Worm (Caenorhabditis elegans) whole organism, late embryonic: ENCODE measurements around the gene fbxa-79.

Experiments used
- T23F11.4 ChIP-seq: fragments of 200-800 bp; sonication (Bioruptor generic); optimal IDR thresholded peaks from 2 replicates; lab custom pipeline; 2018; ENCODE audit warnings: mild to moderate bottlenecking, missing genetic modification characterization, missing compliant biosample characterization
- ceh-45 ChIP-seq: fragments of 200-800 bp; sonication (Bioruptor generic); IDR thresholded peaks from 2 replicates; pipeline ENCODE4 v1.3.6; 2022; ENCODE audit warnings: missing genetic modification reagents, missing genetic modification characterization, missing compliant biosample characterization
- ceh-48 ChIP-seq: sonication (generic microtip); optimal IDR thresholded peaks from 2 replicates; lab custom pipeline; 2016; ENCODE audit warnings: missing genetic modification characterization, inconsistent platforms, missing compliant biosample characterization
- ceh-9 ChIP-seq: sonication (generic microtip); optimal IDR thresholded peaks from 2 replicates; lab custom pipeline; 2016; ENCODE audit warnings: mild to moderate bottlenecking, missing genetic modification characterization, inconsistent platforms, missing compliant biosample characterization
- che-1 ChIP-seq: sonication (generic microtip); optimal IDR thresholded peaks from 2 replicates; lab custom pipeline; 2016; ENCODE audit warnings: mild to moderate bottlenecking, missing genetic modification characterization, missing compliant biosample characterization
- dve-1 ChIP-seq: sonication (generic microtip); optimal IDR thresholded peaks from 2 replicates; lab custom pipeline; 2017; ENCODE audit warnings: antibody characterized with exemption, mild to moderate bottlenecking, missing genetic modification characterization, missing compliant biosample characterization
- elt-4 ChIP-seq: sonication (generic microtip); optimal IDR thresholded peaks from 2 replicates; lab custom pipeline; 2016; ENCODE audit warnings: missing genetic modification characterization, missing compliant biosample characterization
- fkh-6 ChIP-seq: sonication (generic microtip); optimal IDR thresholded peaks from 2 replicates; lab custom pipeline; 2016; ENCODE audit warnings: missing genetic modification characterization, missing compliant biosample characterization
- hlh-30 ChIP-seq: sonication (generic microtip); optimal IDR thresholded peaks from 2 replicates; lab custom pipeline; 2017; ENCODE audit warnings: antibody characterized with exemption, missing genetic modification characterization, missing compliant biosample characterization; ENCODE audit not compliant: insufficient read depth
- lim-6 ChIP-seq: sonication (generic microtip); optimal IDR thresholded peaks from 2 replicates; lab custom pipeline; 2016; ENCODE audit warnings: missing genetic modification characterization, missing compliant biosample characterization
- madf-2 ChIP-seq: sonication (generic microtip); optimal IDR thresholded peaks from 2 replicates; lab custom pipeline; 2017; ENCODE audit warnings: missing genetic modification characterization, missing compliant biosample characterization
- mec-3 ChIP-seq: sonication (generic microtip); optimal IDR thresholded peaks from 2 replicates; lab custom pipeline; 2016; ENCODE audit warnings: borderline replicate concordance, missing genetic modification characterization, missing compliant biosample characterization
- nhr-11 ChIP-seq: fragments of 150-350 bp; optimal IDR thresholded peaks from 2 replicates; lab custom pipeline; 2014; ENCODE audit warnings: missing biosample characterization, missing genetic modification characterization
- nhr-232 ChIP-seq: sonication (generic microtip); optimal IDR thresholded peaks from 2 replicates; lab custom pipeline; 2016; ENCODE audit warnings: missing genetic modification characterization, missing compliant biosample characterization
- odd-2 ChIP-seq: sonication (generic microtip); optimal IDR thresholded peaks from 2 replicates; lab custom pipeline; 2017; ENCODE audit warnings: antibody characterized with exemption, mild to moderate bottlenecking, missing genetic modification characterization, missing compliant biosample characterization
- pag-3 ChIP-seq: sonication (generic microtip); optimal IDR thresholded peaks from 2 replicates; lab custom pipeline; 2016; ENCODE audit warnings: missing compliant biosample characterization, missing genetic modification characterization, borderline replicate concordance
- pat-9 ChIP-seq: fragments of 200-800 bp; sonication (Bioruptor generic); optimal IDR thresholded peaks from 2 replicates; lab custom pipeline; 2018; ENCODE audit warnings: mild to moderate bottlenecking, missing genetic modification characterization, moderate library complexity, missing compliant biosample characterization
- pax-1 ChIP-seq: fragments of 150-350 bp; optimal IDR thresholded peaks from 2 replicates; lab custom pipeline; 2014; ENCODE audit warnings: missing biosample characterization, missing genetic modification characterization
- pha-4 ChIP-seq: fragments of 150-350 bp; optimal IDR thresholded peaks from 2 replicates; lab custom pipeline; 2018; ENCODE audit warnings: missing biosample characterization, missing genetic modification reagents, missing genetic modification characterization
- pqm-1 ChIP-seq: sonication (generic microtip); optimal IDR thresholded peaks from 2 replicates; lab custom pipeline; 2016; ENCODE audit warnings: missing genetic modification characterization, missing compliant biosample characterization
- ref-2 ChIP-seq: sonication (generic microtip); optimal IDR thresholded peaks from 2 replicates; lab custom pipeline; 2016; ENCODE audit warnings: missing genetic modification characterization, missing compliant biosample characterization
- rnt-1 ChIP-seq: sonication (generic microtip); optimal IDR thresholded peaks from 2 replicates; lab custom pipeline; 2016; ENCODE audit warnings: missing genetic modification characterization, missing compliant biosample characterization
- syd-9 ChIP-seq: sonication (generic microtip); optimal IDR thresholded peaks from 2 replicates; lab custom pipeline; 2016; ENCODE audit warnings: mild to moderate bottlenecking, missing genetic modification characterization, moderate library complexity, missing compliant biosample characterization
- tbx-7 ChIP-seq: sonication (generic microtip); optimal IDR thresholded peaks from 2 replicates; lab custom pipeline; 2016; ENCODE audit warnings: missing genotype, missing genetic modification characterization, missing compliant biosample characterization
- ttx-3 ChIP-seq: sonication (generic microtip); optimal IDR thresholded peaks from 2 replicates; lab custom pipeline; 2016; ENCODE audit warnings: missing genetic modification reagents, missing genetic modification characterization, missing compliant biosample characterization
- unc-3 ChIP-seq, 2 experiments: fragments of 200-800 bp in 1 of 2; sonication (Bioruptor generic) in 1 of 2; sonication (generic microtip) in 1 of 2; conservative IDR thresholded peaks in 1 of 2; optimal IDR thresholded peaks in 1 of 2; 2 replicates each; pipeline versions ENCODE4 v1.3.6 to Lab custom; 2016 to 2022; ENCODE audit warnings: missing compliant biosample characterization in 2 of 2, missing genetic modification characterization in 2 of 2, missing genetic modification reagents in 1 of 2
- unc-42 ChIP-seq: sonication (generic microtip); optimal IDR thresholded peaks from 2 replicates; lab custom pipeline; 2016; ENCODE audit warnings: missing genotype, missing genetic modification characterization, missing compliant biosample characterization
- unc-55 ChIP-seq: sonication (generic microtip); optimal IDR thresholded peaks from 2 replicates; lab custom pipeline; 2017; ENCODE audit warnings: missing biosample characterization, missing genetic modification reagents, missing genetic modification characterization
- unc-86 ChIP-seq: sonication (generic microtip); optimal IDR thresholded peaks from 2 replicates; lab custom pipeline; 2016; ENCODE audit warnings: missing genetic modification characterization, missing compliant biosample characterization

The fbxa-79 gene

DNA sequence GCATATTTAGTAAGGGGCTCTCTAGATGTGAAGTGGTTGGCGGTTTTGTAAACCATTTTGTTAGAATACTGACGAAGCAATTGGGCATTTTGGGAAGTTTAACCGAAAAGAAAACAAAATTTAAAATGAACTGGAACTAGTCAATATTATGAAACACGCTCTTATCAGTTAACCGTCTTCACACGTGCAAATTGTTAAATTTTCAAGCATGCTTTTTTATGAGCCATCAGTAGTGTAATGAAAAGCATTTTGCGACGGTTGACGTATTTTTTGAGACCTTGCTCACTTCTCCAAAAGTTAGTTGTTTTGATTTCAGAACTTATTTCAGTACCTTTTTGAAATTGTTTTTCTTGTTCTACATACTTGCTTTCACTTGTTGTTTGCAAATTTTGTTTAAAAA lies 41.2 kb upstream of the fbxa-79 start, which contains the start of gene fbxa-25:
Gene fbxa-25 (minus strand): TSS at position 138 of the 400 bp plus-strand sequence.
- TF ChIP-seq elt-4 (tag; lab: Kevin White, UChicago) (no peak), mec-3 (no peak), madf-2 (tag; lab: Kevin White, UChicago) (no peak), pha-4 (no peak), tbx-7 (no peak), unc-86 (no peak), ceh-9 (no peak), nhr-232 (tag; lab: Kevin White, UChicago) (no peak)

DNA sequence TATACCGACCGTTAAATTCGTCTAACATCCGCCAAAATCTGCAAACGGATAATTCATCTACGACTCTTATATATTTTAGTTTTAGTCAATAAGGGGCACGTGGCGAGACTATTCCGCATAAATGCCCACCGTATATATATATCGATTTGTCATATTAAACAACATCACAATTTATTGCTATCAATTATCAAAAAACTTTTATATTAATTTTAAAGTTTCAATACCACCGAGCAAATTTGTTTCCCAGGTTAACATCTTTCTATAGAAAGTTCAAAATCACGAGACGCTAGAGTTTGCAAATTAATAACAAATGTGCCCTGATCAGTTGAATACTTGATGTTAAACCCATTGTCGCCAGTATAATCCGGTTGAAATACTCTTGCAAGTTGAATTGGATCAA lies 39.4 kb upstream of the fbxa-79 start, which contains the start of gene Y82E9BL.5:
Gene Y82E9BL.5 (minus strand): TSS at position 101 of the 400 bp plus-strand sequence.
- TF ChIP-seq pqm-1 (tag; lab: Kevin White, UChicago) (no peak), odd-2 (tag; lab: Kevin White, UChicago) (no peak), ref-2 (tag; lab: Kevin White, UChicago) (no peak), madf-2 (tag; lab: Kevin White, UChicago) (no peak), lim-6 (tag; lab: Kevin White, UChicago) (no peak), unc-42 (tag; lab: Kevin White, UChicago) (no peak)

ce11 chrIII:1347003-1347402 lies 38.9 kb upstream of the fbxa-79 start:
- TF ChIP-seq fkh-6 (tag; lab: Kevin White, UChicago): no peak
- TF ChIP-seq tbx-7: no peak
- TF ChIP-seq ttx-3: no peak
- no peak for TF ChIP-seq pag-3 (tag; lab: Kevin White, UChicago)
- TF ChIP-seq che-1: no peak
- TF ChIP-seq odd-2 (tag; lab: Kevin White, UChicago): no peak

DNA sequence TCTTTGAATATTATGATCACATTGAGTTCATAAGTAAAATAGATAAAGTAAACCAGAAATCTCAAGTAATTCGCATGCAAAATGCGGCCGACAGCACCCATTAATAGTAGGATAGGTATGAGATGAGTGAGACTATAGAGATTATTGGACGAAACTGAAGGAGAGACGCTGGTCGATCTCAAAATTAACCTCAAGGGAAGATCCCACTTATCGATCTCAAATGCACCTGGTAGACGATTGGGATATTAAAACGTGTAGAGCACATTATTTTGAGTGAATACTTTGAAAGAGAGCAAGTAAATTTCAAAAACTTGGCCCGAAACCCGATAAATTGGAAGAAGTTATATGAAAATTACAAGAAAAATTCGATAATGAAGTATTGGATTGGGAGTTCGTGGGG lies 37.6 kb upstream of the fbxa-79 start, which contains the start of gene Y82E9BL.6:
Gene Y82E9BL.6 (minus strand): TSS at position 101 of the 400 bp plus-strand sequence.
- TF ChIP-seq ceh-45 (GFP tag; lab: Robert Waterston, UW) (no peak), pax-1 (tag; lab: Kevin White, UChicago) (no peak), T23F11.4 (GFP tag; lab: Kevin White, UChicago) (no peak), ref-2 (tag; lab: Kevin White, UChicago) (no peak), nhr-232 (tag; lab: Kevin White, UChicago) (no peak), ttx-3 (no peak), pag-3 (tag; lab: Kevin White, UChicago) (no peak)
- TF ChIP-seq, all 69 proteins: peak for 0

ce11 chrIII:1342919-1343419 lies 34.9 kb upstream of the fbxa-79 start, which contains the start of gene fbxa-27:
Gene fbxa-27 (plus strand): TSS chrIII:1342969.
- no peak for TF ChIP-seq rnt-1 (tag; lab: Kevin White, UChicago)
- no peak for TF ChIP-seq ceh-48 (tag; lab: Kevin White, UChicago)
- no peak for TF ChIP-seq syd-9 (tag; lab: Kevin White, UChicago)
- TF ChIP-seq dve-1 (tag; lab: Kevin White, UChicago): no peak
- no peak for TF ChIP-seq pha-4

ce11 chrIII:1342488-1342887 lies 34.4 kb upstream of the fbxa-79 start, which contains the start of gene fbxa-26:
Gene fbxa-26 (minus strand): TSS chrIII:1342522.
- no peak for TF ChIP-seq pat-9 (tag; lab: Kevin White, UChicago)
- TF ChIP-seq tbx-7: no peak

DNA sequence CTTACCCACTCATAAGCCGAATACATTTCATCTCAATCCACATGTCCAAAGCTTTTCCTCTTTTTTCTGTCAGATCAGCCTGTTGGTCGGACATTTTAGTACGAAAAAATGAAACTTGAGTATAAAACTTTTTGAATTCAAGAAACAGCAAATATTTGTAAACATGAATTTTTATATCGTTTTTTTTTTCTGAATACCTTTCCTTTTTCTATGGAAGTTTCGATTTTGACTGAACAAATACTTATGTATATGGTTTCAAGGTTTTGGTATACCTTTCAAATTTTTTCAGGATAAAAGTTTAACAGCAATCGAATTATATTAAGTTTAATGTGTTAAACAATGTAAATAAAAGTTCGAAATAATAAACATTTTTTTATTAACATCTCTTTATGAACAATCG lies 32.1 kb upstream of the fbxa-79 start, which contains the start of gene fbxa-5:
Gene fbxa-5 (minus strand): TSS at position 101 of the 400 bp plus-strand sequence.
- no peak for TF ChIP-seq unc-55 (GFP tag; lab: Kevin White, UChicago)
- TF ChIP-seq nhr-11 (tag; lab: Kevin White, UChicago): no peak
- no peak for TF ChIP-seq madf-2 (tag; lab: Kevin White, UChicago)
- TF ChIP-seq pat-9 (tag; lab: Kevin White, UChicago): no peak
- TF ChIP-seq unc-3 (GFP tag; conservative IDR thresholded peaks at IDR 0.05; lab: Robert Waterston, UW): no peak
- TF ChIP-seq unc-3 (tag; optimal IDR thresholded peaks at IDR 0.05; lab: Kevin White, UChicago): no peak
- no peak for TF ChIP-seq hlh-30 (tag; lab: Kevin White, UChicago)
